Worm (Caenorhabditis elegans) whole organism, early embryonic: Measurements from ENCODE around the gene ZK616.2.

Experiments
- B0310.2 ChIP-seq: sonication (generic microtip); optimal IDR thresholded peaks from 2 replicates; lab custom pipeline; 2016; ENCODE audit warnings: mild to moderate bottlenecking, missing genetic modification characterization, missing compliant biosample characterization
- F13C5.2 ChIP-seq: sonication (generic microtip); optimal IDR thresholded peaks from 2 replicates; lab custom pipeline; 2017; ENCODE audit warnings: mild to moderate bottlenecking, missing genetic modification characterization, inconsistent platforms, missing compliant biosample characterization
- ama-1 ChIP-seq: fragments of 150-350 bp; optimal IDR thresholded peaks from 2 replicates; lab custom pipeline; 2014
- ets-7 ChIP-seq: sonication (generic microtip); optimal IDR thresholded peaks from 2 replicates; lab custom pipeline; 2016; ENCODE audit warnings: missing genotype, missing genetic modification characterization, missing compliant biosample characterization
- flt-1 ChIP-seq: fragments of 200-800 bp; sonication (Bioruptor generic); IDR thresholded peaks from 2 replicates; pipeline ENCODE4 v1.3.6; 2022; ENCODE audit warnings: missing genetic modification characterization, missing compliant biosample characterization
- hmbx-1 ChIP-seq: sonication (generic microtip); optimal IDR thresholded peaks from 2 replicates; lab custom pipeline; 2016; ENCODE audit warnings: mild to moderate bottlenecking, missing genetic modification characterization, missing compliant biosample characterization
- scrt-1 ChIP-seq: fragments of 200-800 bp; sonication (Bioruptor generic); IDR thresholded peaks from 2 replicates; pipeline ENCODE4 v1.3.6; 2022; ENCODE audit warnings: missing genetic modification characterization, missing compliant biosample characterization
- sea-1 ChIP-seq: fragments of 200-800 bp; sonication (Bioruptor generic); conservative IDR thresholded peaks from 2 replicates; pipeline ENCODE4 v1.3.6; 2022; ENCODE audit warnings: missing genetic modification characterization, missing compliant biosample characterization
- tbx-11 ChIP-seq: fragments of 200-800 bp; sonication (Bioruptor generic); IDR thresholded peaks from 2 replicates; pipeline ENCODE4 v1.3.6; 2022; ENCODE audit warnings: missing genetic modification characterization, missing compliant biosample characterization
- tra-4 ChIP-seq: sonication (generic microtip); optimal IDR thresholded peaks from 2 replicates; lab custom pipeline; 2017; ENCODE audit warnings: missing genetic modification characterization, missing compliant biosample characterization

- TF ChIP-seq scrt-1: no peak
- no peak for TF ChIP-seq ama-1 (lab: Kevin White, UChicago)
- no peak for TF ChIP-seq flt-1 (GFP tag; lab: Robert Waterston, UW)
- no peak for TF ChIP-seq F13C5.2
- no peak for TF ChIP-seq tbx-11 (GFP tag; lab: Robert Waterston, UW)
- no peak for TF ChIP-seq hmbx-1 (tag; lab: Kevin White, UChicago)
- no peak for TF ChIP-seq ets-7 (tag; lab: Kevin White, UChicago)
- no peak for TF ChIP-seq B0310.2
- TF ChIP-seq tra-4 (tag; lab: Kevin White, UChicago): no peak
- no peak for TF ChIP-seq sea-1 (GFP tag; lab: Robert Waterston, UW)
Measured at ce11 chrIV:5411120-5411519, 13.5 kb downstream of the ZK616.2 start, which contains the start of gene ZK616.65.
